Fruit fly (Drosophila melanogaster) whole organism, wandering third instar larva: ENCODE measurements around the gene trus.
A peak's percentile ranks its signal among the peaks of the same experiment; 100 is the strongest.

ENCODE experiments used
- Abd-B ChIP-seq: fragments of >200 bp; optimal IDR thresholded peaks from 2 replicates; lab custom pipeline; 2017; ENCODE audit warnings: missing biosample characterization, missing genetic modification characterization
- CG32264 ChIP-seq: fragments of 200-800 bp; sonication (Bioruptor generic); optimal IDR thresholded peaks from 2 replicates; lab custom pipeline; 2016; ENCODE audit warnings: missing biosample characterization, missing genetic modification characterization
- CG9705 ChIP-seq: fragments of 200-800 bp; sonication (Bioruptor generic); optimal IDR thresholded peaks from 2 replicates; lab custom pipeline; 2018; ENCODE audit warnings: missing biosample characterization, mild to moderate bottlenecking, missing genetic modification characterization
- CrebA ChIP-seq: fragments of 200-800 bp; sonication (Bioruptor generic); optimal IDR thresholded peaks from 2 replicates; lab custom pipeline; 2016; ENCODE audit warnings: missing biosample characterization, mild to moderate bottlenecking, missing genetic modification characterization, borderline replicate concordance
- Dfd ChIP-seq: fragments of >200 bp; optimal IDR thresholded peaks from 2 replicates; lab custom pipeline; 2017; ENCODE audit warnings: missing biosample characterization, missing genetic modification characterization
- Dif ChIP-seq: fragments of 200-275, 200-300 bp; sonication (Bioruptor generic); optimal IDR thresholded peaks from 2 replicates; lab custom pipeline; 2018; ENCODE audit warnings: missing biosample characterization, missing genetic modification characterization; ENCODE audit not compliant: partially characterized antibody
- GATAd ChIP-seq: sonication (Bioruptor generic); optimal IDR thresholded peaks from 2 replicates; lab custom pipeline; 2016; ENCODE audit warnings: missing biosample characterization, missing genetic modification characterization
- HLH106 ChIP-seq: fragments of 200-800 bp; optimal IDR thresholded peaks from 3 replicates; lab custom pipeline; 2019; ENCODE audit warnings: missing biosample characterization, mild to moderate bottlenecking, missing genetic modification characterization, moderate library complexity
- Hnf4 ChIP-seq: fragments of 200-800 bp; sonication (Bioruptor generic); optimal IDR thresholded peaks from 2 replicates; lab custom pipeline; 2016; ENCODE audit warnings: missing biosample characterization, mild to moderate bottlenecking, missing genetic modification characterization
- Hr78 ChIP-seq: fragments of >200 bp; optimal IDR thresholded peaks from 2 replicates; lab custom pipeline; 2017; ENCODE audit warnings: missing biosample characterization, missing genetic modification characterization
- Hr83 ChIP-seq: fragments of 200-300 bp; sonication (Bioruptor generic); optimal IDR thresholded peaks from 2 replicates; lab custom pipeline; 2016; ENCODE audit warnings: missing biosample characterization, mild to moderate bottlenecking, missing genetic modification characterization, moderate library complexity; ENCODE audit not compliant: poor library complexity, severe bottlenecking
- Jra ChIP-seq: sonication (Bioruptor generic); optimal IDR thresholded peaks from 2 replicates; lab custom pipeline; 2016; ENCODE audit warnings: missing biosample characterization, missing genetic modification characterization
- Mio ChIP-seq: sonication (Bioruptor generic); optimal IDR thresholded peaks from 2 replicates; lab custom pipeline; 2016; ENCODE audit warnings: missing biosample characterization, missing genetic modification characterization
- Myc ChIP-seq: fragments of >200 bp; optimal IDR thresholded peaks from 2 replicates; lab custom pipeline; 2017
- N ChIP-seq: fragments of >200 bp; optimal IDR thresholded peaks from 2 replicates; lab custom pipeline; 2018; ENCODE audit warnings: missing biosample characterization, missing external identifiers, missing genetic modification characterization
- OdsH ChIP-seq: fragments of 200-800 bp; sonication (Bioruptor generic); optimal IDR thresholded peaks from 2 replicates; lab custom pipeline; 2016; ENCODE audit warnings: missing biosample characterization, mild to moderate bottlenecking, missing genetic modification characterization
- Rel ChIP-seq, 2 experiments: fragments of 200-800 bp; sonication (Bioruptor generic) in 1 of 2; optimal IDR thresholded peaks; 2 replicates in 1 of 2; 3 replicates in 1 of 2; lab custom pipeline; 2016 to 2019; ENCODE audit warnings: mild to moderate bottlenecking in 2 of 2, missing biosample characterization in 2 of 2, missing genetic modification characterization in 2 of 2, moderate library complexity in 1 of 2
- Sp1 ChIP-seq: fragments of 200-800 bp; sonication (Bioruptor generic); optimal IDR thresholded peaks from 3 replicates; lab custom pipeline; 2019; ENCODE audit warnings: missing biosample characterization, mild to moderate bottlenecking, missing genetic modification characterization, moderate library complexity
- Vsx2 ChIP-seq: fragments of 200-300, 225-300 bp; sonication (Bioruptor generic); optimal IDR thresholded peaks from 2 replicates; lab custom pipeline; 2018; ENCODE audit warnings: missing biosample characterization, missing genetic modification characterization; ENCODE audit not compliant: partially characterized antibody
- br ChIP-seq: fragments of 200-800 bp; sonication (Bioruptor generic); optimal IDR thresholded peaks from 2 replicates; lab custom pipeline; 2016; ENCODE audit warnings: missing biosample characterization, missing genetic modification characterization
- brk ChIP-seq: fragments of 200-800 bp; sonication (Bioruptor generic); optimal IDR thresholded peaks from 2 replicates; lab custom pipeline; 2016; ENCODE audit warnings: missing biosample characterization, mild to moderate bottlenecking, missing genetic modification characterization
- dl ChIP-seq, 2 experiments: fragments of 175-275, 200-275 bp in 1 of 2; fragments of 200-275 bp in 1 of 2; sonication (Bioruptor generic); optimal IDR thresholded peaks; lab custom pipeline; 2018; ENCODE audit warnings: mild to moderate bottlenecking in 2 of 2, missing biosample characterization in 2 of 2, missing genetic modification characterization in 2 of 2, moderate library complexity in 2 of 2; ENCODE audit not compliant: partially characterized antibody in 2 of 2, insufficient read depth in 1 of 2
- dmrt93B ChIP-seq: fragments of 200-800 bp; sonication (Bioruptor generic); optimal IDR thresholded peaks from 2 replicates; lab custom pipeline; 2018; ENCODE audit warnings: missing biosample characterization, mild to moderate bottlenecking, missing genetic modification characterization
- dsf ChIP-seq: sonication (Bioruptor generic); optimal IDR thresholded peaks from 2 replicates; lab custom pipeline; 2016; ENCODE audit warnings: missing biosample characterization, missing genetic modification characterization, borderline replicate concordance
- ey ChIP-seq: fragments of 200-800 bp; sonication (Bioruptor generic); optimal IDR thresholded peaks from 2 replicates; lab custom pipeline; 2016; ENCODE audit warnings: missing biosample characterization, missing genetic modification characterization
- foxo ChIP-seq, 2 experiments: fragments of 200-800 bp; sonication (Bioruptor generic); optimal IDR thresholded peaks; 2 replicates in 1 of 2; 3 replicates in 1 of 2; lab custom pipeline; 2016 to 2017; ENCODE audit warnings: missing biosample characterization in 2 of 2, missing genetic modification characterization in 2 of 2
- fru ChIP-seq: fragments of 200-800 bp; sonication (Bioruptor generic); optimal IDR thresholded peaks from 3 replicates; lab custom pipeline; 2016; ENCODE audit warnings: missing biosample characterization, mild to moderate bottlenecking, missing genetic modification characterization
- h ChIP-seq: fragments of 200-800 bp; sonication (Bioruptor generic); optimal IDR thresholded peaks from 3 replicates; lab custom pipeline; 2016; ENCODE audit warnings: missing biosample characterization, mild to moderate bottlenecking, missing genetic modification characterization
- jim ChIP-seq: fragments of 175-275, 200-325 bp; sonication (Bioruptor generic); optimal IDR thresholded peaks from 2 replicates; lab custom pipeline; 2016; ENCODE audit warnings: missing biosample characterization, mild to moderate bottlenecking, missing genetic modification characterization
- lola ChIP-seq: fragments of >200 bp; optimal IDR thresholded peaks from 2 replicates; lab custom pipeline; 2017; ENCODE audit warnings: missing biosample characterization, missing genetic modification characterization
- pan ChIP-seq: fragments of >200 bp; optimal IDR thresholded peaks from 2 replicates; lab custom pipeline; 2017
- psq ChIP-seq: fragments of 200-800 bp; sonication (Bioruptor generic); optimal IDR thresholded peaks from 3 replicates; lab custom pipeline; 2017; ENCODE audit warnings: missing biosample characterization, mild to moderate bottlenecking, missing genetic modification characterization, moderate library complexity
- rgr ChIP-seq: fragments of 200-800 bp; sonication (Bioruptor generic); optimal IDR thresholded peaks from 3 replicates; lab custom pipeline; 2016; ENCODE audit warnings: missing biosample characterization, mild to moderate bottlenecking, missing genetic modification characterization
- sage ChIP-seq: fragments of 200-800 bp; sonication (Bioruptor generic); optimal IDR thresholded peaks from 2 replicates; lab custom pipeline; 2016; ENCODE audit warnings: missing biosample characterization, mild to moderate bottlenecking, missing genetic modification characterization
- sv ChIP-seq: fragments of 200-800 bp; sonication (Bioruptor generic); optimal IDR thresholded peaks from 3 replicates; lab custom pipeline; 2016; ENCODE audit warnings: missing biosample characterization, missing genetic modification characterization
- tai ChIP-seq: sonication (Bioruptor generic); optimal IDR thresholded peaks from 2 replicates; lab custom pipeline; 2016; ENCODE audit warnings: missing biosample characterization, missing genetic modification characterization
- usp ChIP-seq: fragments of >200 bp; optimal IDR thresholded peaks from 2 replicates; lab custom pipeline; 2017; ENCODE audit warnings: missing biosample characterization, missing genetic modification characterization
- woc ChIP-seq: sonication (Bioruptor generic); optimal IDR thresholded peaks from 2 replicates; lab custom pipeline; 2016; ENCODE audit warnings: missing biosample characterization, mild to moderate bottlenecking, missing genetic modification characterization

The trus gene

DNA sequence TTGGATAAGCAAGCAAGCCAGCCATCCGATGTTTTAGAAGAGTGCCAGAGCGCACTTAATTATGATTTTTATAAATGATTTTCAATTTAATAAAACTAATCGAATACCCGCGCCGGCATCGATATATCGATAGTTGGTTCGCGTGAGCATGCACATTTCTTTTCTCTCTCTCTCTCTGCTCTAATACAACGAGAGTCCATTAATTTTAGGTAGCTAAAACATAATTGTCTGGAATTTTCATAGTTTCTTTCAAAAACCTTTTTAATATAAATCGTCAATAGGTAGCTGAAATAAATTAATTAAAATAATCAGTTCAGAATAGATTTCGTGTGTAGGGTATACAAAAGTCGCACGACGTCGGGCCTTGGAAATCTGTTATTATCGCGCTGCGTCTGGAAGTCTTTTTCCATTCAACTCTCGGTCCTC is 7.5 kb upstream of the trus start, which contains the start of gene CG18549:
Gene CG18549 (plus strand): TSS at position 408 of the 426 bp plus-strand sequence.
- TF ChIP-seq foxo (GFP tag; optimal IDR thresholded peaks at IDR 0.05; lab: Kevin White, UChicago) (peak; percentile 100), br (peak; percentile 100), sv (GFP tag; lab: Kevin White, UChicago) (peak; percentile 99), lola (GFP tag; lab: Kevin White, UChicago) (no peak), HLH106 (peak; percentile 100), Mio (GFP tag; lab: Kevin White, UChicago) (peak; percentile 95), psq (GFP tag; lab: Kevin White, UChicago) (peak; percentile 99), rgr (GFP tag; lab: Kevin White, UChicago) (peak; percentile 100), GATAd (GFP tag; lab: Kevin White, UChicago) (no peak), jim (GFP tag; lab: Kevin White, UChicago) (peak; percentile 24), pan (lab: Kevin White, UChicago) (no peak), CG32264 (peak; percentile 100), Vsx2 (no peak), h (GFP tag; lab: Kevin White, UChicago) (peak; percentile 100), Rel (GFP tag; optimal IDR thresholded peaks at IDR 0.05; lab: Kevin White, UChicago) (peak; percentile 99), Rel (tag; optimal IDR thresholded peaks at IDR 0.05; lab: Kevin White, UChicago) (peak; percentile 98), woc (GFP tag; lab: Kevin White, UChicago) (peak; percentile 100), Dfd (GFP tag; lab: Kevin White, UChicago) (peak; percentile 96), Hr78 (GFP tag; lab: Kevin White, UChicago) (no peak), brk (GFP tag; lab: Kevin White, UChicago) (peak; percentile 99), usp (GFP tag; lab: Kevin White, UChicago) (no peak), CG9705 (GFP tag; lab: Kevin White, UChicago) (peak; percentile 100), Sp1 (GFP tag; lab: Kevin White, UChicago) (peak; percentile 100), tai (GFP tag; lab: Kevin White, UChicago) (peak; percentile 98), fru (GFP tag; lab: Kevin White, UChicago) (peak; percentile 100), dsf (GFP tag; lab: Kevin White, UChicago) (peak; percentile 98), Abd-B (GFP tag; lab: Kevin White, UChicago) (no peak), Dif (GFP tag; lab: Kevin White, UChicago) (no peak), Hnf4 (peak; percentile 100), dl (GFP tag; optimal IDR thresholded peaks at IDR 0.05; lab: Kevin White, UChicago; ENCODE audit: insufficient read depth in 1 of 2, partially characterized antibody in 2 of 2) (no peak), OdsH (peak; percentile 100), dmrt93B (peak; percentile 99), Hr83 (GFP tag; lab: Kevin White, UChicago) (peak; percentile 97), ey (GFP tag; lab: Kevin White, UChicago) (peak; percentile 100), CrebA (no peak), sage (GFP tag; lab: Kevin White, UChicago) (peak; percentile 100), Myc (lab: Kevin White, UChicago) (no peak), N (GFP tag; lab: Kevin White, UChicago) (no peak), Jra (GFP tag; lab: Kevin White, UChicago) (peak; percentile 99)
- TF ChIP-seq, all 38 proteins: peak for 26

DNA sequence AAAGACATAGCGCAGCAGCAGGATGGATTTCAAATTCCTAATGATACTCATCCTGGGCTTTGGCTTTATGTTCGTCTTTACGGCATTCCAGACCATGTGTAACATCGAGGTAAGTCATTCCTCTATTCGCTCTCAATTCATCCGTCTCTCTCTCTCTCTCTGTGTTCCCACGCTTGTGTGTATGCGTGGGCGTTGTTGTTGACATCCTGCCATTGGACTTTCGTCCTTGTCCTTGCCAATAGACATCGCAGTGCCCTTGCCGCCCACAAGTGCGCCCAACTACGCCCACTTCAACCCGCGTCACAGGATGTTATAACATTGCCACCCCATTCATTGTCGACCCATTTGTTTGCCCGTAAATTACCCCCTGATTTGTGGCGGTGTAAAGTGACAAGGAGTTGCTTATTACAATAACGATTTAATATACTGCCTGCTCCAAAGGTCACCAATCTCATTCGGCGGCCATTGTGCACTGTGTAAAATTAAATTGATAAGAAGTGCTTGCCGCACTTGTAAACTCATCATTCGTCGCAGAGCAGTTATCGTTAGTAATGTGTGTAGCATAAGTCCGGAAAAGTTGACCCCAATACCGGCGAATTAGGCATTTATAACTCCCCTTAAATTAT is 6.6 kb upstream of the trus start:
- no peak for TF ChIP-seq Hr83 (GFP tag; lab: Kevin White, UChicago)
